Worm (Caenorhabditis elegans) whole organism, young adult: ENCODE measurements around the gene memo-1.

Experiments used
- akir-1 ChIP-seq: fragments of 200-800 bp; sonication (Bioruptor generic); optimal IDR thresholded peaks from 2 replicates; lab custom pipeline; 2018; ENCODE audit warnings: mild to moderate bottlenecking, missing genetic modification characterization, moderate library complexity, missing compliant biosample characterization
- nhr-90 ChIP-seq: sonication (generic microtip); optimal IDR thresholded peaks from 2 replicates; lab custom pipeline; 2016; ENCODE audit warnings: missing genotype, mild to moderate bottlenecking, missing genetic modification characterization, missing compliant biosample characterization
- pha-4 ChIP-seq: fragments of 150-350 bp; sonication (generic microtip); optimal IDR thresholded peaks from 2 replicates; lab custom pipeline; 2014; ENCODE audit warnings: missing biosample characterization, missing genetic modification reagents, missing genetic modification characterization

ce11 chrV:7803563-7803962, 43.4 kb downstream of the memo-1 start:
- TF ChIP-seq nhr-90 (tag; lab: Kevin White, UChicago) (no peak), akir-1 (no peak), pha-4 (no peak)
